Fruit fly (Drosophila melanogaster) Kc167 (cell line): ENCODE measurements around the gene CG12560.

Experiments used
- Myc ChIP-seq: fragments of >200 bp; optimal IDR thresholded peaks from 2 replicates; lab custom pipeline; 2017; ENCODE audit warnings: missing external identifiers
- Sin3A ChIP-seq: fragments of >200 bp; optimal IDR thresholded peaks from 2 replicates; lab custom pipeline; 2018; ENCODE audit warnings: missing external identifiers
- h ChIP-seq: fragments of >200 bp; optimal IDR thresholded peaks from 3 replicates; lab custom pipeline; 2018; ENCODE audit warnings: missing external identifiers
- insv ChIP-seq: fragments of >200 bp; optimal IDR thresholded peaks from 3 replicates; lab custom pipeline; 2018; ENCODE audit warnings: missing external identifiers
- psq ChIP-seq: fragments of >200 bp; optimal IDR thresholded peaks from 2 replicates; lab custom pipeline; 2017; ENCODE audit warnings: missing external identifiers
- ttk ChIP-seq: sonication (Bioruptor generic); optimal IDR thresholded peaks from 2 replicates; lab custom pipeline; 2017; ENCODE audit warnings: missing external identifiers

- TF ChIP-seq psq (lab: Kevin White, UChicago) (no peak), Sin3A (no peak), h (lab: Kevin White, UChicago) (no peak), insv (lab: Kevin White, UChicago) (no peak), Myc (lab: Kevin White, UChicago) (no peak), ttk (lab: Kevin White, UChicago) (no peak)
Measured at dm6 chr2L:7993984-7994854, 15.1 kb downstream of the CG12560 start, which contains the start of gene pes.
